Fruit fly (Drosophila melanogaster) whole organism, adult: ENCODE results near the gene Rcd-1r.

ENCODE experiments used
- CG11617 ChIP-seq: fragments of 200-800 bp; sonication (Bioruptor generic); optimal IDR thresholded peaks from 2 replicates; lab custom pipeline; 2017; ENCODE audit warnings: mild to moderate bottlenecking, missing biosample characterization, missing genetic modification reagents, missing genetic modification characterization
- CG12768 ChIP-seq: fragments of 200-800 bp; sonication (Bioruptor generic); optimal IDR thresholded peaks from 2 replicates; lab custom pipeline; 2017; ENCODE audit warnings: missing biosample characterization, missing genetic modification characterization, mild to moderate bottlenecking, moderate library complexity, missing genetic modification reagents
- CG14711 ChIP-seq: fragments of 200-800 bp; sonication (Bioruptor generic); optimal IDR thresholded peaks from 2 replicates; lab custom pipeline; 2018; ENCODE audit warnings: missing biosample characterization, mild to moderate bottlenecking, missing genetic modification characterization, moderate library complexity
- CG1620 ChIP-seq: fragments of 200-800 bp; sonication (Bioruptor generic); optimal IDR thresholded peaks from 2 replicates; lab custom pipeline; 2016; ENCODE audit warnings: missing biosample characterization, missing genetic modification characterization
- CG33017 ChIP-seq: fragments of 200-800 bp; sonication (Bioruptor generic); optimal IDR thresholded peaks from 2 replicates; lab custom pipeline; 2018; ENCODE audit warnings: missing biosample characterization, mild to moderate bottlenecking, missing genetic modification characterization, moderate library complexity
- CG5204 ChIP-seq: fragments of 200-800 bp; sonication (Bioruptor generic); optimal IDR thresholded peaks from 2 replicates; lab custom pipeline; 2016; ENCODE audit warnings: missing biosample characterization, missing genetic modification characterization
- CG7045 ChIP-seq: fragments of 200-800 bp; sonication (Bioruptor generic); optimal IDR thresholded peaks from 2 replicates; lab custom pipeline; 2017; ENCODE audit warnings: missing biosample characterization, mild to moderate bottlenecking, missing genetic modification characterization
- CG7101 ChIP-seq: fragments of 200-800 bp; sonication (Bioruptor generic); optimal IDR thresholded peaks from 2 replicates; lab custom pipeline; 2018; ENCODE audit warnings: missing biosample characterization, mild to moderate bottlenecking, missing genetic modification characterization, moderate library complexity
- Clk ChIP-seq: fragments of 200-800 bp; sonication (Bioruptor generic); optimal IDR thresholded peaks from 2 replicates; lab custom pipeline; 2017; ENCODE audit warnings: missing biosample characterization, missing genetic modification characterization
- Crg-1 ChIP-seq: fragments of 200-800 bp; sonication (Bioruptor generic); optimal IDR thresholded peaks from 2 replicates; lab custom pipeline; 2016; ENCODE audit warnings: missing biosample characterization, missing genetic modification characterization
- Hr96 ChIP-seq: fragments of 200-800 bp; sonication (Bioruptor generic); optimal IDR thresholded peaks from 2 replicates; lab custom pipeline; 2016; ENCODE audit warnings: missing biosample characterization, missing genetic modification characterization
- Mnt ChIP-seq: fragments of 200-800 bp; sonication (Bioruptor generic); optimal IDR thresholded peaks from 2 replicates; lab custom pipeline; 2016; ENCODE audit warnings: missing biosample characterization, mild to moderate bottlenecking, missing genetic modification characterization
- bab1 ChIP-seq: fragments of 200-800 bp; sonication (Bioruptor generic); optimal IDR thresholded peaks from 3 replicates; lab custom pipeline; 2019; ENCODE audit warnings: missing biosample characterization, mild to moderate bottlenecking, missing genetic modification characterization, moderate library complexity
- cic ChIP-seq: fragments of 200-800 bp; sonication (Bioruptor generic); optimal IDR thresholded peaks from 2 replicates; lab custom pipeline; 2017; ENCODE audit warnings: missing biosample characterization, mild to moderate bottlenecking, missing genetic modification characterization, moderate library complexity
- cnc ChIP-seq, 2 experiments: fragments of >200 bp; optimal IDR thresholded peaks; 2 replicates each; lab custom pipeline; 2017
- kay ChIP-seq: fragments of 200-800 bp; sonication (Bioruptor generic); peaks from one replicate; lab custom pipeline; 2016; ENCODE audit warnings: missing biosample characterization, missing genetic modification characterization, borderline replicate concordance
- ovo ChIP-seq: fragments of 200-800 bp; sonication (Bioruptor generic); optimal IDR thresholded peaks from 2 replicates; lab custom pipeline; 2016; ENCODE audit warnings: missing biosample characterization, missing genetic modification characterization
- pad ChIP-seq: fragments of 200-800 bp; sonication (Bioruptor generic); optimal IDR thresholded peaks from 3 replicates; lab custom pipeline; 2017; ENCODE audit warnings: missing biosample characterization, missing genetic modification characterization, mild to moderate bottlenecking, moderate library complexity, missing genetic modification reagents
- tj ChIP-seq: fragments of 200-800 bp; sonication (Bioruptor generic); optimal IDR thresholded peaks from 3 replicates; lab custom pipeline; 2017; ENCODE audit warnings: missing biosample characterization, mild to moderate bottlenecking, missing genetic modification characterization, moderate library complexity
- toe ChIP-seq: fragments of 200-800 bp; sonication (Bioruptor generic); optimal IDR thresholded peaks from 2 replicates; lab custom pipeline; 2016; ENCODE audit warnings: missing biosample characterization, missing genetic modification characterization

The Rcd-1r gene

DNA sequence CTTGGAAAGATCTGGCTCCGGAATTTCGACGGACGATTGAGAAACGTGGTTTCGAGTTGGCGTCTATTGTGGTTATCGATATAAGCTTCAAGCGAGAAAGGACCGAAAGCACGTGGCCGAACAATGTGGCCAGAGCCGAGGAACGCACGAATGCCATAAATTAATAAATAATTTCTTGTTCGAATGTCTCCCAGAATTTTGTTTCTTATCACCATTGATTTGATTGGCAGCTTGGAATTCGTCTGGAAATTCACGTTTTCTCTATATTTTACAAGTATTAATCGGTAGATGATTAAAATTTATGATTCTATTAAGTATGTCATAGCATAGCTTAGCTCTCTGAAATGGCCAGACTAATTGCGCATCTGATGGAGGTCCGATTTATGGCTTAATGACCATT, at the start of gene Rcd-1r:
Gene Rcd-1r, minus strand, starts transcription at position 101 of the 400 bp plus-strand sequence.
- TF ChIP-seq CG7045 (GFP tag; lab: Kevin White, UChicago) (no peak), Mnt (GFP tag; lab: Kevin White, UChicago) (no peak), CG7101 (tag; lab: Kevin White, UChicago) (no peak), bab1 (GFP tag; lab: Kevin White, UChicago) (no peak), kay (GFP tag; lab: Kevin White, UChicago) (no peak), CG1620 (GFP tag; lab: Kevin White, UChicago) (no peak), Hr96 (GFP tag; lab: Kevin White, UChicago) (no peak), Clk (GFP tag; lab: Kevin White, UChicago) (no peak), Crg-1 (GFP tag; lab: Kevin White, UChicago) (no peak), ovo (GFP tag; lab: Kevin White, UChicago) (no peak), cnc (optimal IDR thresholded peaks at IDR 0.05; lab: Kevin White, UChicago) (no peak), CG33017 (no peak), CG11617 (GFP tag; lab: Kevin White, UChicago) (no peak), CG5204 (GFP tag; lab: Kevin White, UChicago) (no peak), toe (GFP tag; lab: Kevin White, UChicago) (no peak), cic (GFP tag; lab: Kevin White, UChicago) (no peak), tj (GFP tag; lab: Kevin White, UChicago) (no peak), CG14711 (tag; lab: Kevin White, UChicago) (no peak)

DNA sequence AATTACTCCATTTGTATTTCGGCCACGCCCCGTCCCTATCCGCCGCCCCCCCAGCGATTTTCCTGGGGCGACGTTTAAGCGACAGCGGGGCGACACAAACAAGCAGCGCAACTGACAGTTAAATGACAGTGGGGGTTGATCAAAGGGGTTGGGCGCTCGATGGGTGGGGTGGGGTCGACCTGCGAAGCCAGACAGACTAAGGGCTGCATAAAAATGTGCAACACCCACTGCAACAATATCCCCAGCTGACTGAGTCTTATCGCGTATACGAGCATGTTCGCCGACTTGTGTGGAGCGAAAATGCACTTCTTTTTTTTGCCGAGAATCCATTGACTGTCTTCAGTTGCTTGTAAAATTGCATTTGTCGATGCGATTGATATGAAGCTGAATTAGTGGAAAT, 17.9 kb upstream of the Rcd-1r start, which contains the start of gene CG9582:
Gene CG9582, minus strand, starts transcription at position 101 of the 400 bp plus-strand sequence.
- TF ChIP-seq CG1620 (GFP tag; lab: Kevin White, UChicago) (no peak), tj (GFP tag; lab: Kevin White, UChicago) (no peak), CG7101 (tag; lab: Kevin White, UChicago) (no peak), CG14711 (tag; lab: Kevin White, UChicago) (no peak), cic (GFP tag; lab: Kevin White, UChicago) (no peak), bab1 (GFP tag; lab: Kevin White, UChicago) (no peak), toe (GFP tag; lab: Kevin White, UChicago) (no peak), Hr96 (GFP tag; lab: Kevin White, UChicago) (no peak), kay (GFP tag; lab: Kevin White, UChicago) (no peak), Clk (GFP tag; lab: Kevin White, UChicago) (no peak), CG11617 (GFP tag; lab: Kevin White, UChicago) (no peak), CG7045 (GFP tag; lab: Kevin White, UChicago) (no peak), CG33017 (no peak)

DNA sequence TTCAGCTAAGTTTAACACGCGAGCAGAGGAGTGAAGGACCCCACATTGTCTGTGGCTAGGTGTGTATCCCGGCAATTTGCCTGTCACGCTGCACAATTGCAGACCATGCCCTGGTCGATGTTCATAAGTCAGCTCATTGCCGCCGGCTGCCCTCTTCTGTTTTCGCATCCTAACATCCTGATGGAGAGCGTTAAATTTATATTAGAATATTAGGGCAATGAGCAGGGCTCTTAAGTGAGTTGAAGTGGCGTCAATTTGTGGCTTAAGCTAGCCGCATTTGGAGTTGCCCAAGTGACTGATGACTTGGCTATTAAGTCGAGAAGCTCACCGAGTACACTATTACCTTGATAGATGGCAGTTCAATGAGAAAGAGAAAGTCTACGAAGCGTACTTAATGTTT, 12.3 kb upstream of the Rcd-1r start:
- no peak for TF ChIP-seq toe (GFP tag; lab: Kevin White, UChicago)
- no peak for TF ChIP-seq ovo (GFP tag; lab: Kevin White, UChicago)
- no peak for TF ChIP-seq CG5204 (GFP tag; lab: Kevin White, UChicago)
- no peak for TF ChIP-seq bab1 (GFP tag; lab: Kevin White, UChicago)
- TF ChIP-seq Mnt (GFP tag; lab: Kevin White, UChicago) = no peak
- TF ChIP-seq CG11617 (GFP tag; lab: Kevin White, UChicago) = no peak
- TF ChIP-seq CG33017 = no peak
- TF ChIP-seq Hr96 (GFP tag; lab: Kevin White, UChicago) = no peak
- no peak for TF ChIP-seq cnc (optimal IDR thresholded peaks at IDR 0.05; lab: Kevin White, UChicago)
- no peak for TF ChIP-seq Clk (GFP tag; lab: Kevin White, UChicago)
- TF ChIP-seq CG7045 (GFP tag; lab: Kevin White, UChicago) = no peak
- no peak for TF ChIP-seq Crg-1 (GFP tag; lab: Kevin White, UChicago)

DNA sequence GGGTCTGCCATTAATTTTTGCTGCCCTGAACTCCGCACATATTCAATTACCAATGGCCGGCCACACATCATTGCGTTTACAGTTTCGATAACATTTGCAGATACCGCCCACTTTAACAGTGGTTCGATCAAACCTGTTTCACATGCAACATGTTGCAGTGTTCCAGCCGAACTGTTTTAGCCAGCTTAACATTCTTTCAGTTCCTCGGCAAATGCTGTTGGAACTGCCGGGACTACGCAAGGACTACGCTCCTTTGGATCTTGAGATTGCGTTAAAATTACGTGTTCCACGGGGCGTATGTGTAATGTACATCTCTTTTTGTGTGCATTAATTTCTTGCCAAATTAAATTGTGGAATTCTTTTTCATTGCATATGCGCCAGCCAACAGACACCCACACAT, 5.6 kb upstream of the Rcd-1r start:
- no peak for TF ChIP-seq pad (GFP tag; lab: Kevin White, UChicago)
- no peak for TF ChIP-seq toe (GFP tag; lab: Kevin White, UChicago)
- TF ChIP-seq cnc (optimal IDR thresholded peaks at IDR 0.05; lab: Kevin White, UChicago) = no peak
- no peak for TF ChIP-seq CG33017
- no peak for TF ChIP-seq ovo (GFP tag; lab: Kevin White, UChicago)
- no peak for TF ChIP-seq kay (GFP tag; lab: Kevin White, UChicago)
- no peak for TF ChIP-seq CG1620 (GFP tag; lab: Kevin White, UChicago)

DNA sequence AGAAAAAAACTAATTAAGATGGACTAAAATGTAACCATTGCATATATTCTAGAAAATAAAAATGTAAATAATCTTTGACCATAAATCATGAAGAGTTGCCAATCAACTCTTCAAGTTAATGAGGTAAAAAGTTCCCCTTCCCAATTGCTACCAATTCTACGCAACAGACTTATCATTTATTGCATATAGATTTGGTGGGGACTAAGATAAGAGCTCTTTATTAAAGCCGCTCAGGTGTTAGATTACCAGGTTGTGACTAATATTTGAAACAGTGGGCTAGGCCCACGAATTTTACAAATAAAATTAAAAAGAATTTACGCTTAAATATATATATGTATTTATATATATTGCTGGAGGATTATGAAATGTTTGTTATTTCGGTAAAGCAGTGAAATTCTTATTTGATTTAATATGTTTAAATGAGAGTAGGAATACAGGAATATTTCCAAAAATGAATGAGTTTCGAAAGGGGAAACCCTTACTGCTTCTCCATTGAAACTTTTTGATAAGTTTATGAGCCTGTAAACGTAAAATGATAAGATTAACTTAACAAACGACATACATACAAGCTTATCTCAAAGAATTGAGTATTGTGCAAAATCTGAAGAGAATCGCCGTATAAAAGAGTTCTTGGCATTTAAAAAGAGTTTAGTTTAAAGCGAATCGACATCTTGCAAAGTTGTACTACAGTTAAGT, 2.2 kb downstream of the Rcd-1r start, which contains the start of gene CG13102:
Gene CG13102, plus strand, starts transcription at position 646 of the 696 bp plus-strand sequence.
- TF ChIP-seq CG33017 = peak; percentile 31
- no peak for TF ChIP-seq CG5204 (GFP tag; lab: Kevin White, UChicago)
- TF ChIP-seq CG1620 (GFP tag; lab: Kevin White, UChicago) = no peak
- TF ChIP-seq cic (GFP tag; lab: Kevin White, UChicago) = peak; percentile 82
- peak; percentile 39 for TF ChIP-seq kay (GFP tag; lab: Kevin White, UChicago)

DNA sequence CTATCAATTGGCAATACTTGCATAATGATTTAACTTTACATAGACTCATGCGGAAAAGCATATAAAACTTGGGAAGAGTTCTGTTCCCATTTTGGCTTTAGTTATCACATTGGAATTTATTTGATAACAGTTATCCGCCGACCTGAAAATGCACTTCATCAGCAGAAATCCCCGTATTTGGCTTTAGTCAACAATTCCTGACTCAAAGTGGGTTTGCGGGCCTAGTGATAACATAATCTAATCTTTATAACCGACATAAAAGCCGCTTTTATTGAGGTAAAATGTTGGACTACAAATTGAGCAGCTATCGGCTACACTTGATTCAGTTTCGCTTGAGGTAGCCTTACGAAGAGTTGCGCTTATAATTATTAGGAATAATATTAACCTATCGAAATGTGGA, 3.6 kb downstream of the Rcd-1r start, which contains the start of gene CG9568:
Gene CG9568, plus strand, starts transcription at position 317 of the 400 bp plus-strand sequence.
- peak; percentile 35 for TF ChIP-seq CG12768
- peak; percentile 46 for TF ChIP-seq CG7045 (GFP tag; lab: Kevin White, UChicago)
- no peak for TF ChIP-seq CG11617 (GFP tag; lab: Kevin White, UChicago)
- no peak for TF ChIP-seq ovo (GFP tag; lab: Kevin White, UChicago)
- peak; percentile 74 for TF ChIP-seq kay (GFP tag; lab: Kevin White, UChicago)
- TF ChIP-seq Clk (GFP tag; lab: Kevin White, UChicago) = no peak
- no peak for TF ChIP-seq pad (GFP tag; lab: Kevin White, UChicago)
- TF ChIP-seq Hr96 (GFP tag; lab: Kevin White, UChicago) = no peak
- no peak for TF ChIP-seq cnc (optimal IDR thresholded peaks at IDR 0.05; lab: Kevin White, UChicago)
- no peak for TF ChIP-seq CG14711 (tag; lab: Kevin White, UChicago)
- TF ChIP-seq CG33017 = peak; percentile 39
- TF ChIP-seq cic (GFP tag; lab: Kevin White, UChicago) = peak; percentile 60
- no peak for TF ChIP-seq toe (GFP tag; lab: Kevin White, UChicago)
- peak; percentile 10 for TF ChIP-seq tj (GFP tag; lab: Kevin White, UChicago)
- peak; percentile 11 for TF ChIP-seq CG7101 (tag; lab: Kevin White, UChicago)
- no peak for TF ChIP-seq Crg-1 (GFP tag; lab: Kevin White, UChicago)
